Fruit fly (Drosophila melanogaster) whole organism, embryonic: ENCODE results near the gene CG11178.

ENCODE experiments used
- Abd-B ChIP-seq: fragments of 200-800 bp; sonication (Bioruptor generic); optimal IDR thresholded peaks from 2 replicates; lab custom pipeline; 2018; ENCODE audit warnings: missing biosample characterization, mild to moderate bottlenecking, missing genetic modification characterization, moderate library complexity
- Asciz ChIP-seq: fragments of 200-800 bp; sonication (Bioruptor generic); optimal IDR thresholded peaks from 2 replicates; lab custom pipeline; 2017; ENCODE audit warnings: missing biosample characterization, mild to moderate bottlenecking, missing genetic modification characterization, missing genetic modification reagents
- CG12236 ChIP-seq: fragments of 200-800 bp; sonication (Bioruptor generic); optimal IDR thresholded peaks from 2 replicates; lab custom pipeline; 2016; ENCODE audit warnings: missing biosample characterization, missing genetic modification characterization
- CG14014 ChIP-seq: fragments of 200-800 bp; sonication (Bioruptor generic); IDR thresholded peaks from 2 replicates; pipeline ENCODE4 v1.3.6; 2022; ENCODE audit warnings: missing biosample characterization, missing genetic modification characterization
- CG16815 ChIP-seq: fragments of 200-800 bp; sonication (Bioruptor generic); optimal IDR thresholded peaks from 3 replicates; lab custom pipeline; 2017; ENCODE audit warnings: missing biosample characterization, mild to moderate bottlenecking, missing genetic modification characterization
- CG17385 ChIP-seq: fragments of 200-800 bp; sonication (Bioruptor generic); optimal IDR thresholded peaks from 3 replicates; lab custom pipeline; 2018; ENCODE audit warnings: missing biosample characterization, mild to moderate bottlenecking, missing genetic modification characterization
- CG18262 ChIP-seq: fragments of 200-800 bp; optimal IDR thresholded peaks from 3 replicates; lab custom pipeline; 2019; ENCODE audit warnings: missing biosample characterization, mild to moderate bottlenecking, missing genetic modification characterization, moderate library complexity
- CG1832 ChIP-seq: fragments of 200-800 bp; sonication (Bioruptor generic); optimal IDR thresholded peaks from 2 replicates; lab custom pipeline; 2017; ENCODE audit warnings: missing biosample characterization, mild to moderate bottlenecking, missing genetic modification characterization, inconsistent platforms
- CG3065 ChIP-seq: fragments of 200-800 bp; sonication (Bioruptor generic); optimal IDR thresholded peaks from 2 replicates; lab custom pipeline; 2016; ENCODE audit warnings: missing biosample characterization, missing genetic modification characterization
- CG3407 ChIP-seq: fragments of 200-800 bp; sonication (Bioruptor generic); optimal IDR thresholded peaks from 2 replicates; lab custom pipeline; 2018; ENCODE audit warnings: missing biosample characterization, mild to moderate bottlenecking, missing genetic modification characterization
- CG4360 ChIP-seq: fragments of 200-800 bp; sonication (Bioruptor generic); IDR thresholded peaks from 2 replicates; pipeline ENCODE4 v1.3.6; 2022; ENCODE audit warnings: missing biosample characterization, missing genetic modification characterization
- CG4617 ChIP-seq: fragments of 200-800 bp; sonication (Bioruptor generic); optimal IDR thresholded peaks from 3 replicates; lab custom pipeline; 2016; ENCODE audit warnings: missing biosample characterization, missing genetic modification characterization, borderline replicate concordance
- CG6654 ChIP-seq: fragments of 200-800 bp; sonication (Bioruptor generic); optimal IDR thresholded peaks from 2 replicates; lab custom pipeline; 2017; ENCODE audit warnings: missing biosample characterization, mild to moderate bottlenecking, missing genetic modification characterization
- CG7372 ChIP-seq: fragments of 200-800 bp; sonication (Bioruptor generic); IDR thresholded peaks from 2 replicates; pipeline ENCODE4 v1.3.6; 2022; ENCODE audit warnings: missing biosample characterization, missing genetic modification characterization
- CG7963 ChIP-seq: fragments of 200-800 bp; sonication (Bioruptor generic); IDR thresholded peaks from 3 replicates; pipeline ENCODE4 v1.3.6; 2022; ENCODE audit warnings: missing biosample characterization, missing genetic modification characterization; ENCODE audit not compliant: partially characterized antibody
- CG8290 ChIP-seq, 3 experiments: fragments of 200-800 bp; sonication (Bioruptor generic); optimal IDR thresholded peaks; 2 replicates each; lab custom pipeline; 2016 to 2019; ENCODE audit warnings: missing biosample characterization in 3 of 3, missing genetic modification characterization in 3 of 3, mild to moderate bottlenecking in 2 of 3, moderate library complexity in 1 of 3
- CG8765 ChIP-seq: fragments of 200-800 bp; sonication (Bioruptor generic); IDR thresholded peaks from 2 replicates; pipeline ENCODE4 v1.3.6; 2022; ENCODE audit warnings: missing biosample characterization, missing genetic modification characterization
- CG9876 ChIP-seq: fragments of 200-800 bp; sonication (Bioruptor generic); optimal IDR thresholded peaks from 2 replicates; lab custom pipeline; 2016; ENCODE audit warnings: missing biosample characterization, missing genetic modification characterization
- Dip2 ChIP-seq: fragments of 200-800 bp; sonication (Bioruptor generic); IDR thresholded peaks from 2 replicates; pipeline ENCODE4 v1.3.6; 2022; ENCODE audit warnings: missing biosample characterization, missing genetic modification characterization
- Dp ChIP-seq: fragments of 200-800 bp; sonication (Bioruptor generic); optimal IDR thresholded peaks from 2 replicates; lab custom pipeline; 2018; ENCODE audit warnings: missing biosample characterization, mild to moderate bottlenecking, missing genetic modification characterization, moderate library complexity
- Eip74EF ChIP-seq, 2 experiments: fragments of 200-800 bp in 1 of 2; fragments of >200 bp in 1 of 2; sonication (Bioruptor generic) in 1 of 2; optimal IDR thresholded peaks; 2 replicates each; lab custom pipeline; 2017 to 2019; ENCODE audit warnings: missing biosample characterization in 2 of 2, missing genetic modification characterization in 2 of 2, mild to moderate bottlenecking in 1 of 2, moderate library complexity in 1 of 2
- NC2β ChIP-seq: fragments of 200-800 bp; sonication (Bioruptor generic); optimal IDR thresholded peaks from 2 replicates; lab custom pipeline; 2016; ENCODE audit warnings: missing biosample characterization, missing genetic modification characterization
- Oli ChIP-seq: fragments of 200-800 bp; sonication (Bioruptor generic); optimal IDR thresholded peaks from 2 replicates; lab custom pipeline; 2018; ENCODE audit warnings: missing biosample characterization, mild to moderate bottlenecking, missing genetic modification characterization, moderate library complexity
- Rfx ChIP-seq: fragments of 200-800 bp; sonication (Bioruptor generic); IDR thresholded peaks from 2 replicates; pipeline ENCODE4 v1.3.6; 2022; ENCODE audit warnings: missing biosample characterization, missing genetic modification characterization
- Six4 ChIP-seq: fragments of 200-800 bp; sonication (Bioruptor generic); optimal IDR thresholded peaks from 2 replicates; lab custom pipeline; 2016; ENCODE audit warnings: missing biosample characterization, missing genetic modification characterization
- amos ChIP-seq: fragments of 200-800 bp; sonication (Bioruptor generic); IDR thresholded peaks from 2 replicates; pipeline ENCODE4 v1.3.6; 2022; ENCODE audit warnings: missing biosample characterization, missing genetic modification characterization; ENCODE audit not compliant: partially characterized antibody
- ara ChIP-seq: fragments of 200-800 bp; sonication (Bioruptor generic); IDR thresholded peaks from 2 replicates; pipeline ENCODE4 v1.3.6; 2022; ENCODE audit warnings: missing biosample characterization, missing genetic modification characterization
- ase ChIP-seq: fragments of 200-800 bp; sonication (Bioruptor generic); IDR thresholded peaks from 3 replicates; pipeline ENCODE4 v1.3.6; 2022; ENCODE audit warnings: missing biosample characterization, missing genetic modification characterization
- ato ChIP-seq: fragments of 200-800 bp; sonication (Bioruptor generic); IDR thresholded peaks from 2 replicates; pipeline ENCODE4 v1.3.6; 2022; ENCODE audit warnings: missing biosample characterization, missing genetic modification characterization; ENCODE audit not compliant: partially characterized antibody
- bbx ChIP-seq: fragments of 200-800 bp; sonication (Bioruptor generic); IDR thresholded peaks from 2 replicates; pipeline ENCODE4 v1.3.6; 2022; ENCODE audit warnings: missing biosample characterization, missing genetic modification characterization; ENCODE audit not compliant: partially characterized antibody
- crp ChIP-seq, 2 experiments: fragments of 200-800 bp; sonication (Bioruptor generic); optimal IDR thresholded peaks; 2 replicates in 1 of 2; 3 replicates in 1 of 2; lab custom pipeline; 2017; ENCODE audit warnings: missing biosample characterization in 2 of 2, missing genetic modification characterization in 2 of 2, mild to moderate bottlenecking in 1 of 2, moderate library complexity in 1 of 2
- dati ChIP-seq: fragments of 200-800 bp; sonication (Bioruptor generic); IDR thresholded peaks from 2 replicates; pipeline ENCODE4 v1.3.6; 2022; ENCODE audit warnings: missing biosample characterization, missing genetic modification characterization
- dm ChIP-seq: fragments of 200-800 bp; sonication (Bioruptor generic); optimal IDR thresholded peaks from 3 replicates; lab custom pipeline; 2016; ENCODE audit warnings: missing biosample characterization, missing genetic modification characterization
- gcm2 ChIP-seq: fragments of 200-800 bp; sonication (Bioruptor generic); optimal IDR thresholded peaks from 2 replicates; lab custom pipeline; 2016; ENCODE audit warnings: missing biosample characterization, missing genetic modification characterization
- gro ChIP-seq: fragments of 200-800 bp; sonication (Bioruptor generic); optimal IDR thresholded peaks from 2 replicates; lab custom pipeline; 2016; ENCODE audit warnings: missing biosample characterization, missing genetic modification characterization
- ken ChIP-seq: fragments of 200-800 bp; sonication (Bioruptor generic); IDR thresholded peaks from 3 replicates; pipeline ENCODE4 v1.3.6; 2022; ENCODE audit warnings: missing biosample characterization, missing genetic modification characterization
- lola ChIP-seq, 3 experiments: fragments of >200 bp in 2 of 3; fragments of 200-800 bp in 1 of 3; sonication (Bioruptor generic) in 1 of 3; optimal IDR thresholded peaks; 2 replicates each; lab custom pipeline; 2017 to 2019; ENCODE audit warnings: missing biosample characterization in 3 of 3, missing genetic modification characterization in 3 of 3, mild to moderate bottlenecking in 1 of 3, moderate library complexity in 1 of 3
- nau ChIP-seq: fragments of 200-800 bp; sonication (Bioruptor generic); optimal IDR thresholded peaks from 3 replicates; lab custom pipeline; 2017; ENCODE audit warnings: missing biosample characterization, mild to moderate bottlenecking, missing genetic modification characterization, missing genetic modification reagents
- nom ChIP-seq: fragments of 200-800 bp; sonication (Bioruptor generic); optimal IDR thresholded peaks from 2 replicates; lab custom pipeline; 2017; ENCODE audit warnings: missing biosample characterization, missing genetic modification characterization, mild to moderate bottlenecking, moderate library complexity, missing genetic modification reagents
- org-1 ChIP-seq: fragments of 200-800 bp; sonication (Bioruptor generic); optimal IDR thresholded peaks from 2 replicates; lab custom pipeline; 2017; ENCODE audit warnings: missing biosample characterization, missing genetic modification characterization
- pan ChIP-seq, 4 experiments: fragments of >200 bp in 3 of 4; fragments of 200-800 bp in 1 of 4; sonication (Bioruptor generic) in 1 of 4; optimal IDR thresholded peaks in 3 of 4; IDR thresholded peaks in 1 of 4; 2 replicates each; pipeline versions ENCODE4 v1.3.6 to Lab custom; 2017 to 2022; ENCODE audit warnings: missing biosample characterization in 2 of 4, missing genetic modification characterization in 2 of 4, mixed read lengths in 1 of 4
- row ChIP-seq: fragments of 200-800 bp; sonication (Bioruptor generic); IDR thresholded peaks from 3 replicates; pipeline ENCODE4 v1.3.6; 2022; ENCODE audit warnings: missing biosample characterization, missing genetic modification characterization
- sc ChIP-seq, 3 experiments: fragments of >200 bp in 2 of 3; fragments of 200-800 bp in 1 of 3; sonication (Bioruptor generic) in 1 of 3; optimal IDR thresholded peaks; 2 replicates in 2 of 3; 3 replicates in 1 of 3; lab custom pipeline; 2017; ENCODE audit warnings: mild to moderate bottlenecking in 1 of 3, missing biosample characterization in 1 of 3, missing genetic modification characterization in 1 of 3, missing genetic modification reagents in 1 of 3
- shn ChIP-seq: fragments of 200-800 bp; sonication (Bioruptor generic); optimal IDR thresholded peaks from 3 replicates; lab custom pipeline; 2016; ENCODE audit warnings: missing biosample characterization, missing genetic modification characterization
- sna ChIP-seq: fragments of 200-800 bp; sonication (Bioruptor generic); IDR thresholded peaks from 2 replicates; pipeline ENCODE4 v1.3.6; 2022; ENCODE audit warnings: missing biosample characterization, missing genetic modification characterization; ENCODE audit not compliant: partially characterized antibody
- wek ChIP-seq: fragments of 200-800 bp; sonication (Bioruptor generic); optimal IDR thresholded peaks from 3 replicates; lab custom pipeline; 2018; ENCODE audit warnings: missing biosample characterization, mild to moderate bottlenecking, missing genetic modification characterization, moderate library complexity

CG11178 gene

DNA sequence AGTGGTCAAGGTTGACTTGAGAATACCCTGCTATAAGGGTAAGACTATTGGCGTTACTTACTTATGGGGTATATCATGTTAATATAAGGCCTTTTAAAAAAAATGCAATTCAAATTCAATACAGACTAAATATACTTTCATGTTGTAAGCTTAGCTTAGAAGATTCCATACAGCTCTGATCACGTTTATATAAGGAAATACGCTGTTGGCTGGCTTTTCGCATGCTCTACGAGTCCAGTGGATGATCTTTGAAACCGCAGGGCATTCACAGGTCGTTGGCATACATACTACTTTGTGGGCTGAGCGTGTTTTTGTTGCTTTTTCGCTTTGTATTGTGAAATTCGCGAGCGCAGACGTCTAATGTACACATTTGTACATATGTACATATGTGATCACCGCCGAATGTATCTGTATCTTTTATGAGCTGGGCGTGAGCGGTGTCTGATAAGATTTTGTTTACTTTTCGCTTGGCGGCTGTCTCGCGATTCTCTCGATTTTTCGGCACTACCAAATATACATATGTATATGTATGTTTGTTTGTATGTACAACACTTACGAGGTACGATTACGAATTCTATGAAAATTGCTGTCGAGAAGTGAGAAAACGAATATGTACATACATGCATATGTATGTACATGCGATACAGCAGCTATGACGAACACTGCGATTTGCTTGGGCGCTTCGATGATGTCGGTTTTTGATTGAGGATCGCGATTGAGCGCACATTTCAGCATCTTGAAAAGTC is 28.9 kb downstream of the CG11178 start (continued):
- no peak for TF ChIP-seq ato (GFP tag; lab: Robert Waterston, UW)
- peak; percentile 44 for TF ChIP-seq nau (GFP tag; lab: Kevin White, UChicago)
- peak; percentile 32 for TF ChIP-seq CG17385 (GFP tag; lab: Kevin White, UChicago)
- no peak for TF ChIP-seq Six4 (GFP tag; lab: Kevin White, UChicago)
- peak; percentile 78 for TF ChIP-seq row (GFP tag; lab: Robert Waterston, UW)
- no peak for TF ChIP-seq CG12236
- TF ChIP-seq gro: peak; percentile 74
- TF ChIP-seq CG9876 (GFP tag; lab: Kevin White, UChicago): peak; percentile 14
- TF ChIP-seq dati (GFP tag; lab: Robert Waterston, UW): no peak
- TF ChIP-seq NC2β (GFP tag; lab: Kevin White, UChicago): no peak
- TF ChIP-seq ara (GFP tag; lab: Robert Waterston, UW): no peak
- peak; percentile 42 for TF ChIP-seq org-1 (GFP tag; lab: Kevin White, UChicago)
- no peak for TF ChIP-seq lola (GFP tag; optimal IDR thresholded peaks at IDR 0.05; lab: Kevin White, UChicago)
- TF ChIP-seq CG16815 (GFP tag; lab: Kevin White, UChicago): peak; percentile 29
- TF ChIP-seq CG8765 (GFP tag; lab: Robert Waterston, UW): no peak
- TF ChIP-seq Dp (GFP tag; lab: Kevin White, UChicago): no peak
- peak; percentile 4 for TF ChIP-seq dm
- no peak for TF ChIP-seq CG8290 (GFP tag; optimal IDR thresholded peaks at IDR 0.05; lab: Kevin White, UChicago)
- TF ChIP-seq CG8290 (tag; optimal IDR thresholded peaks at IDR 0.05; lab: Kevin White, UChicago): peak in 1 of 2 experiments; percentile 30
- TF ChIP-seq crp (GFP tag; optimal IDR thresholded peaks at IDR 0.05; lab: Kevin White, UChicago): no peak
- TF ChIP-seq shn: no peak
- no peak for TF ChIP-seq sna
- TF ChIP-seq Oli: peak; percentile 3
- TF ChIP-seq CG3407 (GFP tag; lab: Kevin White, UChicago): no peak
- no peak for TF ChIP-seq CG1832 (GFP tag; lab: Kevin White, UChicago)
- no peak for TF ChIP-seq CG4617 (GFP tag; lab: Kevin White, UChicago)
- TF ChIP-seq CG14014: peak; percentile 58
- TF ChIP-seq Asciz (GFP tag; lab: Kevin White, UChicago): peak; percentile 36
- no peak for TF ChIP-seq Dip2 (GFP tag; lab: Robert Waterston, UW)
- TF ChIP-seq sc (optimal IDR thresholded peaks at IDR 0.05; lab: Kevin White, UChicago): no peak
- no peak for TF ChIP-seq sc (GFP tag; optimal IDR thresholded peaks at IDR 0.05; lab: Kevin White, UChicago)
- no peak for TF ChIP-seq bbx (GFP tag; lab: Robert Waterston, UW)
- TF ChIP-seq CG7372 (GFP tag; lab: Robert Waterston, UW): 0 out of 2 replicates have a peak, but pooled peaks have one; percentile 18
- TF ChIP-seq wek (GFP tag; lab: Kevin White, UChicago): peak; percentile 77
- TF ChIP-seq CG3065 (GFP tag; lab: Kevin White, UChicago): no peak
- peak; percentile 18 for TF ChIP-seq CG18262 (tag; lab: Kevin White, UChicago)
- TF ChIP-seq CG4360: no peak
- TF ChIP-seq Rfx: peak; percentile 59; the same call in 1 of the 2 replicates
- no peak for TF ChIP-seq gcm2 (GFP tag; lab: Kevin White, UChicago)
- no peak for TF ChIP-seq nom
- no peak for TF ChIP-seq amos
- peak in 1 of 2 experiments; percentile 20 for TF ChIP-seq Eip74EF (GFP tag; optimal IDR thresholded peaks at IDR 0.05; lab: Kevin White, UChicago)
- TF ChIP-seq pan (optimal IDR thresholded peaks at IDR 0.05; lab: Kevin White, UChicago): no peak
- no peak for TF ChIP-seq pan (GFP tag; optimal IDR thresholded peaks at IDR 0.05 in 1 of 2, IDR thresholded peaks at IDR 0.05 in 1 of 2)
- TF ChIP-seq CG7963 (GFP tag; lab: Robert Waterston, UW): no peak
- no peak for TF ChIP-seq ken (GFP tag; lab: Robert Waterston, UW)
- TF ChIP-seq CG6654 (GFP tag; lab: Kevin White, UChicago): no peak
- TF ChIP-seq Abd-B (GFP tag; lab: Kevin White, UChicago): no peak
- TF ChIP-seq ase (GFP tag; lab: Robert Waterston, UW): no peak
